Worm (Caenorhabditis elegans): ENCODE data around the gene D1014.5.

D1014.5 gene

DNA sequence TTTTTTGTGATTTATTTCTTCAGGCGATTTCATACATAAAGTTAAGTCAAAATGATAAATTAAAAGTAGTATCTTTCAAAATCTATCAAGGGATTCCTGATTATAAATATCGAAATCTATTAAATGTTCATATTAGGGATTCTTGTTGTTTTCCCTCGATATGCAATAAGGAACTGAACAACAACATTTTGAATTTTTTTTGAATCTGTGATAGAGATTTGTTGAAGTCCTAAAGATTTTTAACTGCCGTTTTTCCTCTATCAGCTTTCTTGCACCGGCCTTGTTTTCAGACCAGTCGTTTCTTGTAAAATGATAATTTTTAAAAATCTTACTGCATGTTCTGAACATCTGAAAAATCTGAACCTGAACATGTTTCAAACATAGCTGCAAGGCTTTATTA, 32.3 kb downstream of the D1014.5 start:
- TF ChIP-seq efl-1 (optimal IDR thresholded peaks at IDR 0.05) (no peak), efl-1 (GFP tag; optimal IDR thresholded peaks at IDR 0.05 in 1 of 2) (peak in 1 of 2 experiments; percentile 90), nhr-12 (tag; optimal IDR thresholded peaks at IDR 0.05) (no peak), nhr-90 (tag; optimal IDR thresholded peaks at IDR 0.05; ENCODE audit: poor library complexity) (no peak)

DNA sequence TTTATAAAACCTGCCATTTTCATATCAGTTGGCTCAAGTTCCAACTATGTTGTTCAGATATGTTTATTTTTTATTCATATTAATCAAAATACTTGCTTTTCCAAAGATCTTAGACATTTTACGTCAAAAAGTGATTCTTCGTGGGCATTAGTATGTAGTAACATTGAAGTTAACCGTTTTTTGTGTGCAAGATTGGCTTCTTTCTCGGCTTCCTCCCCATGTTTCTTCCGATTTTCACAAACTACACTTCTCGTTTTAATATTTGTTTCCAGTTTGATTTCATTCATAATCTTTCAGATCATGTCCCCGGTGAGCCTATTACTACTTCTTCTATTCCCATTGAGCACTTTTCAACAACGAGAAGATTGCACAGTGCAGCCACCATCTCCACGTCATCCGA, 34.0 kb downstream of the D1014.5 start, which contains the start of gene sul-2:
sul-2 (plus strand) TSS at position 301 of the 400 bp plus-strand sequence.
- TF ChIP-seq sptf-1 (tag; optimal IDR thresholded peaks at IDR 0.05) (no peak), mep-1 (tag; optimal IDR thresholded peaks at IDR 0.05) (no peak), nhr-20 (tag; optimal IDR thresholded peaks at IDR 0.05) (no peak), fkh-8 (tag; optimal IDR thresholded peaks at IDR 0.05) (no peak), nhr-12 (tag; optimal IDR thresholded peaks at IDR 0.05) (no peak), nhr-28 (tag; optimal IDR thresholded peaks at IDR 0.05) (no peak)

DNA sequence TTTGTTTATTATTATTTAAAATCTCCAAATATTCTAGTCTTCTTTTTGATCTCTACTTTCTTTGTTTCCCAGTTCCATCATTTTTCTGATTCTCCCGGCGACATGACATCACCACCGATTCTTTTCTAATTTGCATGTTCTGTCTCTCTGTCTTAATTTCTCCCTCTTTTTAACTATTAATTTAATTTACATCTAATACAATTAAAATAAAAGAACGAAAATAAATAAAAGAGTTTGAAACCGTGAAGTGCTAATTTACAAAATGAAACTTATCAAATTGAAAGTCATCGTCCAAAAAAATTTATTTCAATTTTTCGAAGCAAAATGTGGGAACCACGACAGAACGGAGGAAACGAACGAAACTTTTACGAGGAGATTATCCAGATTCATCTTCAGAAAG, 36.1 kb downstream of the D1014.5 start, which contains the start of gene F20D6.6:
F20D6.6 (plus strand) TSS at position 301 of the 400 bp plus-strand sequence.
- TF ChIP-seq tbx-2 (tag; optimal IDR thresholded peaks at IDR 0.05) = no peak
- no peak for TF ChIP-seq unc-62 (GFP tag; optimal IDR thresholded peaks at IDR 0.05)
- no peak for TF ChIP-seq blmp-1 (tag; optimal IDR thresholded peaks at IDR 0.05)
- TF ChIP-seq sptf-1 (tag; optimal IDR thresholded peaks at IDR 0.05) = no peak
- TF ChIP-seq aha-1 (tag; optimal IDR thresholded peaks at IDR 0.05) = no peak
- TF ChIP-seq elt-3 (tag; optimal IDR thresholded peaks at IDR 0.05) = no peak
- TF ChIP-seq ceh-88 (GFP tag; IDR thresholded peaks at IDR 0.05) = no peak
- TF ChIP-seq hpl-2 (GFP tag; optimal IDR thresholded peaks at IDR 0.05) = no peak
- no peak for TF ChIP-seq isw-1 (GFP tag; IDR thresholded peaks at IDR 0.05)
- TF ChIP-seq dpl-1 (GFP tag; optimal IDR thresholded peaks at IDR 0.05) = no peak
- no peak for TF ChIP-seq efl-1 (optimal IDR thresholded peaks at IDR 0.05)
- TF ChIP-seq efl-1 (GFP tag; optimal IDR thresholded peaks at IDR 0.05 in 1 of 2) = no peak
- TF ChIP-seq nhr-90 (tag; optimal IDR thresholded peaks at IDR 0.05; ENCODE audit: poor library complexity) = no peak
- no peak for TF ChIP-seq Y116A8C.19 (tag; optimal IDR thresholded peaks at IDR 0.05; ENCODE audit: borderline replicate concordance)
- no peak for TF ChIP-seq ama-1 (optimal IDR thresholded peaks at IDR 0.05)
- no peak for TF ChIP-seq fos-1 (tag; optimal IDR thresholded peaks at IDR 0.05)
- TF ChIP-seq F16B12.6 (tag; optimal IDR thresholded peaks at IDR 0.05) = no peak

DNA sequence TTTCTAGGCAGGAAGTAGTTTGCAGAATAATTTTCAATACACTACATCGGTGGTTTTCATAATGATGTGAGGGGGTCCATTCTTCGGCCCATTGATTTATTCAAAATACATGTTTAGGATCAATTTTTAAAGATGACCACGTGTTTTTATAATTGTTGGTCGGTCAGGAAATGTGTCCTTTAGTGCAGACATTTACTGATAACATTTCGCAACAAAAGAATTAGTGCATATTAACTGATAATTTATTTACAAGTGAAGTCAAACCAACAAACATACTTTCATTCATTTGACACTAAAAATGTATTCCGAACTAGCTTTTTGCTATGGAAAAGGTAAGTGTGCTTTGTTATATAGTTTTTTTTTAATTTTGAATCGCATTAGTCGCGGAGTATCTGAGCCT, 38.2 kb downstream of the D1014.5 start, which contains the start of gene F20D6.5:
F20D6.5 (plus strand) TSS at position 259 of the 400 bp plus-strand sequence.
- TF ChIP-seq elt-2 (tag; optimal IDR thresholded peaks at IDR 0.05) (peak; percentile 54), nhr-76 (tag; optimal IDR thresholded peaks at IDR 0.05) (no peak)

DNA sequence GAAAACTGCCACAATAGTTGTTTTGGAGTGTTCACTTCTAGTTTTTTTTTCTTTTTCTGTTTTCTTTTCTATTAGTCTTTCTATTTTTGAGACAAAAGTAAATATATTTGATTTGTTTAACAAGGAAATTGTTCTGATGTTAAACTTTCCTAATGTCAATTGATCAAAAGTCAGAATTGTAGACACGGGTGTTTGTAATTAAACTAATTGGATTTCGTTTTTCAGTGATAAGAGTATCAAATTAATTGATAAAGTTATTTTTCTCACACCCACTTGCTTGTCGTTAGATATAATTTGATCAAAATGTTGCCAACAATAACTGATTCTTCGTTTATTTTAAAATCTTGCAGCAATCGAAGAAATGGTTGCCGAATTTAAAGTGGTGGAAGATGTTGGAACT, 39.7 kb downstream of the D1014.5 start:
- TF ChIP-seq pax-3 (tag; optimal IDR thresholded peaks at IDR 0.05) = no peak
- no peak for TF ChIP-seq efl-1 (optimal IDR thresholded peaks at IDR 0.05)
- TF ChIP-seq efl-1 (GFP tag; optimal IDR thresholded peaks at IDR 0.05 in 1 of 2) = peak in 1 of 2 experiments; percentile 62
- no peak for TF ChIP-seq ceh-63 (GFP tag; optimal IDR thresholded peaks at IDR 0.05)
- no peak for TF ChIP-seq lin-35 (GFP tag; optimal IDR thresholded peaks at IDR 0.05)
- TF ChIP-seq pag-3 (tag; optimal IDR thresholded peaks at IDR 0.05; ENCODE audit: borderline replicate concordance, insufficient read depth) = no peak
- TF ChIP-seq sptf-1 (tag; optimal IDR thresholded peaks at IDR 0.05) = no peak
- no peak for TF ChIP-seq unc-98 (GFP tag; IDR thresholded peaks at IDR 0.05)
- peak; percentile 20 for TF ChIP-seq nhr-85 (tag)
- no peak for TF ChIP-seq lin-15B (tag; optimal IDR thresholded peaks at IDR 0.05)

DNA sequence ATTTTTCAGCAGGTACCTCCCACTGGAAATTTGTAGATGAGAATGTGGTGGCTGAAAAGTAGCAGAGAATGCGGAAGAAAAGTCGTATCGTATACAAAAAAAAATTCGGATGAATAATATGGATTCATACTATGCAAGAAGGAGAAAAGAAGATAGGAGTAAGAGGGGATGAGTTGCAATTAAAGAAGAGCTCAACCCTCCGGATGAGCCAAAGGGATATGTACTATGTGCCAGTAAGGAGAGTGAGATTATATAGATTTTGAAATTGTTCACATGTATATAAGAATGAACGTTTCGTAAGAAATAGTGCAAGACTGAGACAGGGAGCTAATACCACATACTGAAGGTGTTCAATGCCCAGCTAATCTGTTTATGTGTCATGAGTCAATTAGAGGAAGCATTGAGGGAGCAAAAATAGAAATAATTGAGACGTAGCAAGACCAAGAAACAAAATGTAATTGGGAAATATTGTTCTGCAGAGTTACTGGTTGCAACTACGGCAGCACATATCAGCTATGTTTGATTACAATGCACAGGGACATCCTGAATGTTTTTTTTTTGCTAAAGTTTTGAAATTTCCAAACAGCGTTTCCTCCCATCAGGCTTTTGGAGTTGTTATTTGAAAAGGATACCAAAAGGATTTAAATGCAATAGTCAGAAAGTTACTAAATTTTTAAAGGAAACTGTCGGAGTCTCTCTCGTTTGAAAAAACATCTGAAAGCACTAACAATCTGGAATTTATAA, 44.9 kb downstream of the D1014.5 start, which contains the start of gene F20D6.8:
F20D6.8 (minus strand) TSS at position 51 of the 744 bp plus-strand sequence.
- TF ChIP-seq dsc-1 (tag; optimal IDR thresholded peaks at IDR 0.05) (peak; percentile 80), dpl-1 (GFP tag; optimal IDR thresholded peaks at IDR 0.05) (no peak)
